Worm (Caenorhabditis elegans): ENCODE data around the gene F14F7.5.

Gene F14F7.5

DNA sequence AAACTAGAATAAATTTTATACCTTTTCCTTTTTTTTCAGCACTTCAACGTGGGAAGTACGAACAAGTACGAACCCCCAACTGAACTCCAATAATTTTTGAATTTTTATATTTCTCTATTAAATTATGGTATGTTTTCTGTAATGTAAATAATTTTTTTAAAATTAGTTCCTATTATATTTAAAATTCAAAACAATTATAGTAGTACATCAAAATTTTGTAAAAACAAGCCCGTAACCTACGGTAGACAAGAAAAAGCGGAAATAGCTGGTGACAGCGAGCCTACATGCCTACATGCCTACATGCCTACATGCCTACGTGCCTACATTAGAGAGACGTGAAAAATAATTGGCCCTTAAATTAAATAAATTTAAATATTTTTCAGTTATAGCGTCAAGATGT is at the start of gene F14F7.5:
F14F7.5 (plus strand) TSS at position 301 of the 400 bp plus-strand sequence.
- TF ChIP-seq ets-7 (tag; optimal IDR thresholded peaks at IDR 0.05) = no peak
- no peak for TF ChIP-seq scrt-1 (GFP tag; IDR thresholded peaks at IDR 0.05)
- no peak for TF ChIP-seq hnd-1 (tag; optimal IDR thresholded peaks at IDR 0.05)
- TF ChIP-seq tbx-37 (GFP tag; conservative IDR thresholded peaks at IDR 0.05) = no peak

DNA sequence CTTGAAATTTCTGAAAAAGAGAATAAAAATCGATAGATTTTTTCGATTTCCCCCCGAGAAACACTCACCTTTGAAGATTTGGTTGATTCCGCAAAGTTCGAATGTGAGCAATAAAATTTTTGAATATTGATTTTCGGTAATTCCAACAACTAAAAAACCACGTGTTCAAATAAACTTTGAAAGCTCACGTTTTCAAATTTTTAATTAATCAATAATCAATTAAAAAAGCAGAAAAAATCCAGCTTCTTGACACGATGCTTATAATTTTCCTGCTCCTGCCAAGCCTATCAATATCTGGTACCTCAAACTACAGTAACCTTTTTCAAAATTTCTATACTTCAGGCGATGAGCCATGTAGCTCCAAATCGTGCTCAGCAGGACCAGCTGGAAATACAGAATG is 44.4 kb upstream of the F14F7.5 start, which contains the start of gene ZK1010.5:
ZK1010.5 (minus strand) TSS at position 101 of the 400 bp plus-strand sequence.
- no peak for TF ChIP-seq tbx-37 (GFP tag; conservative IDR thresholded peaks at IDR 0.05)
- TF ChIP-seq hmg-4 (GFP tag; optimal IDR thresholded peaks at IDR 0.05) = no peak
- no peak for TF ChIP-seq pes-1 (GFP tag; IDR thresholded peaks at IDR 0.05)
- TF ChIP-seq sea-1 (GFP tag; conservative IDR thresholded peaks at IDR 0.05) = no peak
- TF ChIP-seq B0310.2 (tag; optimal IDR thresholded peaks at IDR 0.05) = no peak
- no peak for TF ChIP-seq hnd-1 (tag; optimal IDR thresholded peaks at IDR 0.05)
- TF ChIP-seq tbx-11 (GFP tag; IDR thresholded peaks at IDR 0.05) = no peak
- TF ChIP-seq ama-1 (optimal IDR thresholded peaks at IDR 0.05) = no peak
- no peak for TF ChIP-seq F13C5.2 (tag; optimal IDR thresholded peaks at IDR 0.05)
- no peak for TF ChIP-seq scrt-1 (GFP tag; IDR thresholded peaks at IDR 0.05)
- no peak for TF ChIP-seq hmbx-1 (tag; optimal IDR thresholded peaks at IDR 0.05)
- no peak for TF ChIP-seq ceh-13 (GFP tag; optimal IDR thresholded peaks at IDR 0.05)
- TF ChIP-seq flt-1 (GFP tag; IDR thresholded peaks at IDR 0.05) = no peak
- no peak for TF ChIP-seq tra-4 (tag; optimal IDR thresholded peaks at IDR 0.05)
- no peak for TF ChIP-seq ceh-36 (tag; optimal IDR thresholded peaks at IDR 0.05)
- TF ChIP-seq aly-1 (tag; optimal IDR thresholded peaks at IDR 0.05) = no peak

- TF ChIP-seq F13C5.2 (tag; optimal IDR thresholded peaks at IDR 0.05) (no peak), flt-1 (GFP tag; IDR thresholded peaks at IDR 0.05) (no peak), scrt-1 (GFP tag; IDR thresholded peaks at IDR 0.05) (no peak), pes-1 (GFP tag; IDR thresholded peaks at IDR 0.05) (no peak)
These were observed 40.8 kb upstream of the F14F7.5 start, which contains the start of gene ZK1010.12 for ce11 chrIII:12990997-12991396. Gene ZK1010.12 (plus strand): TSS chrIII:12991297.

ce11 chrIII:12993055-12993454 is 38.7 kb upstream of the F14F7.5 start:
- TF ChIP-seq pes-1 (GFP tag; IDR thresholded peaks at IDR 0.05) (no peak), tbx-37 (GFP tag; conservative IDR thresholded peaks at IDR 0.05) (no peak), F13C5.2 (tag; optimal IDR thresholded peaks at IDR 0.05) (no peak), hnd-1 (tag; optimal IDR thresholded peaks at IDR 0.05) (no peak), scrt-1 (GFP tag; IDR thresholded peaks at IDR 0.05) (no peak)

DNA sequence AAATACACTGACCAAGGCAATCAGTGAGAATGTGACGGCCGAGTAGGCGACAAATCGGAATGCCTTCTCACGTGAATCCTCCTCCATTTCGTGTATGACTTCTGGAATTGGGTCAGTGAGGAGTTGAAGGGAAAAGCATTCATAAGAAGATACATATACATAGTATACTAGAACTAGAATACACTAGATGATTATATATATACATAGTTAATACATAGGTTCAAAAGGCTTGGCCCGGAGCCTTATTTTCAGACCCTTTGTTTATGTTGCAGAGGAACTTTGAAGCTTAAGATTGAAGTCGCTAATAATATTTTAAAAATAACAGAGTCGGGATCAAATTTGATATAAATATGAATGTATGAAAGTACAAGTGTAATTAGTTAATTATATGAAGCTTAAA is 38.2 kb upstream of the F14F7.5 start, which contains the start of gene col-97:
col-97 (minus strand) TSS at position 101 of the 400 bp plus-strand sequence.
- TF ChIP-seq ceh-13 (GFP tag; optimal IDR thresholded peaks at IDR 0.05) (no peak), ceh-36 (tag; optimal IDR thresholded peaks at IDR 0.05) (no peak), hnd-1 (tag; optimal IDR thresholded peaks at IDR 0.05) (no peak), sea-1 (GFP tag; conservative IDR thresholded peaks at IDR 0.05) (no peak), hmg-4 (GFP tag; optimal IDR thresholded peaks at IDR 0.05) (no peak), aly-1 (tag; optimal IDR thresholded peaks at IDR 0.05) (no peak), flt-1 (GFP tag; IDR thresholded peaks at IDR 0.05) (no peak), hmbx-1 (tag; optimal IDR thresholded peaks at IDR 0.05) (no peak), ama-1 (optimal IDR thresholded peaks at IDR 0.05) (no peak), tbx-11 (GFP tag; IDR thresholded peaks at IDR 0.05) (no peak), F13C5.2 (tag; optimal IDR thresholded peaks at IDR 0.05) (no peak), B0310.2 (tag; optimal IDR thresholded peaks at IDR 0.05) (no peak), tra-4 (tag; optimal IDR thresholded peaks at IDR 0.05) (no peak), pes-1 (GFP tag; IDR thresholded peaks at IDR 0.05) (no peak), scrt-1 (GFP tag; IDR thresholded peaks at IDR 0.05) (no peak), tbx-37 (GFP tag; conservative IDR thresholded peaks at IDR 0.05) (no peak)

ce11 chrIII:12998252-12998651 is 33.5 kb upstream of the F14F7.5 start:
- TF ChIP-seq B0310.2 (tag; optimal IDR thresholded peaks at IDR 0.05) (no peak), scrt-1 (GFP tag; IDR thresholded peaks at IDR 0.05) (no peak), ceh-36 (tag; optimal IDR thresholded peaks at IDR 0.05) (no peak), hnd-1 (tag; optimal IDR thresholded peaks at IDR 0.05) (no peak), aly-1 (tag; optimal IDR thresholded peaks at IDR 0.05) (no peak), ets-7 (tag; optimal IDR thresholded peaks at IDR 0.05) (no peak), tbx-37 (GFP tag; conservative IDR thresholded peaks at IDR 0.05) (no peak)

ce11 chrIII:13000457-13000856 is 31.3 kb upstream of the F14F7.5 start, which contains the start of gene ZK1010.8:
Gene ZK1010.8 (minus strand): TSS chrIII:13000670.
- no peak for TF ChIP-seq tra-4 (tag; optimal IDR thresholded peaks at IDR 0.05)
- TF ChIP-seq F13C5.2 (tag; optimal IDR thresholded peaks at IDR 0.05) = no peak
- no peak for TF ChIP-seq pes-1 (GFP tag; IDR thresholded peaks at IDR 0.05)
- TF ChIP-seq ceh-13 (GFP tag; optimal IDR thresholded peaks at IDR 0.05) = no peak
- no peak for TF ChIP-seq ceh-36 (tag; optimal IDR thresholded peaks at IDR 0.05)
- no peak for TF ChIP-seq hmbx-1 (tag; optimal IDR thresholded peaks at IDR 0.05)
- no peak for TF ChIP-seq tbx-37 (GFP tag; conservative IDR thresholded peaks at IDR 0.05)
- no peak for TF ChIP-seq tbx-11 (GFP tag; IDR thresholded peaks at IDR 0.05)

DNA sequence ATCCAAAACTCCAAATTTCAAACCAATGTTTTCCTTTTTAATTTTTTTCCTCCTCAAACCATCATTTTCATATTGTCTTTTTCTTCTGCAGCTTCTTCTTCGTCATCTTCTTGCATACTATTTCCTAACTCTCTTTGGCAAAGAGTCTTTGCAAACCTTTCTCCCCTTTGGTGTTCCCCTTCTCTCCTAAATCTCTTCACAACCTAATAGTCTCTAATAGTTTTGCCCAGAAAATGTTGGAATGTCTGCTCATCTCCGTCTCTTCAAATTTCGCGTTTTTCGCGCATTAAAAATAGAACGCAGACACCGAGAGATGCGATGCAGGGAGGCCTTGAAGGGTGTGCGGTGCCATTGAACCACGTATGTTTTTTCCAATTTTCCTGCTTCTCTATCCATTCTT is 29.7 kb upstream of the F14F7.5 start, which contains the start of gene ZK1010.10:
ZK1010.10 (plus strand) TSS at position 286 of the 400 bp plus-strand sequence.
- TF ChIP-seq hmg-4 (GFP tag; optimal IDR thresholded peaks at IDR 0.05) (peak; percentile 9), ets-7 (tag; optimal IDR thresholded peaks at IDR 0.05) (no peak), ceh-36 (tag; optimal IDR thresholded peaks at IDR 0.05) (no peak), scrt-1 (GFP tag; IDR thresholded peaks at IDR 0.05) (no peak), F13C5.2 (tag; optimal IDR thresholded peaks at IDR 0.05) (peak; percentile 42)

ce11 chrIII:13004316-13004715 is 27.5 kb upstream of the F14F7.5 start:
- TF ChIP-seq tbx-37 (GFP tag; conservative IDR thresholded peaks at IDR 0.05) = no peak
- TF ChIP-seq ceh-36 (tag; optimal IDR thresholded peaks at IDR 0.05) = peak; percentile 94

All from whole organism, early embryonic.